Worm (Caenorhabditis elegans): ENCODE data around the gene Y4C6B.4.
A peak's percentile ranks its signal among the peaks of the same experiment; 100 is the strongest.

Gene Y4C6B.4

ce11 chrIV:5318835-5319303 is 7.4 kb upstream of the Y4C6B.4 start, which contains the start of gene slc-46A:
Gene slc-46A, plus strand, starts transcription at chrIV:5319253.
- peak; percentile 20 for TF ChIP-seq snpc-4 (tag; optimal IDR thresholded peaks at IDR 0.05)
- no peak for TF ChIP-seq ztf-4 (tag; optimal IDR thresholded peaks at IDR 0.05)
- no peak for TF ChIP-seq mdl-1 (tag; optimal IDR thresholded peaks at IDR 0.05)
- TF ChIP-seq nhr-21 (tag; optimal IDR thresholded peaks at IDR 0.05): no peak
- TF ChIP-seq unc-55 (GFP tag; optimal IDR thresholded peaks at IDR 0.05): peak; percentile 26
- no peak for TF ChIP-seq peb-1 (tag; optimal IDR thresholded peaks at IDR 0.05)
- peak; percentile 12 for TF ChIP-seq sma-9 (GFP tag; optimal IDR thresholded peaks at IDR 0.05)
- TF ChIP-seq sma-9 (tag; optimal IDR thresholded peaks at IDR 0.05): no peak
- TF ChIP-seq C34F6.9 (tag; optimal IDR thresholded peaks at IDR 0.05): peak; percentile 48
- no peak for TF ChIP-seq lin-39 (tag; optimal IDR thresholded peaks at IDR 0.05)
- TF ChIP-seq nhr-12 (tag; optimal IDR thresholded peaks at IDR 0.05): no peak
- TF ChIP-seq mab-5 (tag; optimal IDR thresholded peaks at IDR 0.05): no peak
- TF ChIP-seq lsy-2 (tag; optimal IDR thresholded peaks at IDR 0.05): no peak

ce11 chrIV:5332178-5332577 is 5.9 kb downstream of the Y4C6B.4 start, which contains the start of gene Y4C6B.3:
Gene Y4C6B.3, plus strand, starts transcription at chrIV:5332478.
- TF ChIP-seq snpc-4 (tag; optimal IDR thresholded peaks at IDR 0.05) (no peak), mab-5 (tag; optimal IDR thresholded peaks at IDR 0.05) (no peak)

ce11 chrIV:5333484-5333883 is 7.2 kb downstream of the Y4C6B.4 start:
- TF ChIP-seq unc-55 (GFP tag; optimal IDR thresholded peaks at IDR 0.05) (no peak), sma-3 (GFP tag; optimal IDR thresholded peaks at IDR 0.05) (peak; percentile 4), ama-1 (optimal IDR thresholded peaks at IDR 0.05) (no peak), nhr-21 (tag; optimal IDR thresholded peaks at IDR 0.05) (peak; percentile 33), nhr-25 (tag; optimal IDR thresholded peaks at IDR 0.05) (peak; percentile 1), lin-39 (tag; optimal IDR thresholded peaks at IDR 0.05) (no peak), blmp-1 (tag; optimal IDR thresholded peaks at IDR 0.05; ENCODE audit: insufficient read depth) (peak; percentile 59)

ce11 chrIV:5334518-5334917 is 8.3 kb downstream of the Y4C6B.4 start:
- no peak for TF ChIP-seq sem-4 (tag; optimal IDR thresholded peaks at IDR 0.05)
- peak; percentile 26 for TF ChIP-seq nhr-25 (tag; optimal IDR thresholded peaks at IDR 0.05)
- TF ChIP-seq nhr-237 (tag; optimal IDR thresholded peaks at IDR 0.05): no peak
- peak; percentile 58 for TF ChIP-seq sma-9 (GFP tag; optimal IDR thresholded peaks at IDR 0.05)
- no peak for TF ChIP-seq sma-9 (tag; optimal IDR thresholded peaks at IDR 0.05)
- TF ChIP-seq ztf-4 (tag; optimal IDR thresholded peaks at IDR 0.05): no peak
- no peak for TF ChIP-seq R02D3.7 (tag; optimal IDR thresholded peaks at IDR 0.05)
- TF ChIP-seq unc-55 (GFP tag; optimal IDR thresholded peaks at IDR 0.05): peak; percentile 53
- TF ChIP-seq ztf-1 (GFP tag; conservative IDR thresholded peaks at IDR 0.05): no peak
- TF ChIP-seq C34F6.9 (tag; optimal IDR thresholded peaks at IDR 0.05): peak; percentile 48
- no peak for TF ChIP-seq blmp-1 (tag; optimal IDR thresholded peaks at IDR 0.05; ENCODE audit: insufficient read depth)
- TF ChIP-seq F13H6.1 (tag; optimal IDR thresholded peaks at IDR 0.05): peak; percentile 32
- TF ChIP-seq nhr-12 (tag; optimal IDR thresholded peaks at IDR 0.05): no peak
- no peak for TF ChIP-seq egl-27 (tag; optimal IDR thresholded peaks at IDR 0.05)
- TF ChIP-seq nhr-10 (tag; optimal IDR thresholded peaks at IDR 0.05): no peak
- TF ChIP-seq nhr-21 (tag; optimal IDR thresholded peaks at IDR 0.05): peak; percentile 11
- no peak for TF ChIP-seq lin-39 (tag; optimal IDR thresholded peaks at IDR 0.05)
- TF ChIP-seq gmeb-1 (tag; optimal IDR thresholded peaks at IDR 0.05): peak; percentile 37
- no peak for TF ChIP-seq elt-3 (tag; optimal IDR thresholded peaks at IDR 0.05)
- peak; percentile 69 for TF ChIP-seq crh-2 (tag; optimal IDR thresholded peaks at IDR 0.05)
- peak; percentile 44 for TF ChIP-seq lin-13 (GFP tag; optimal IDR thresholded peaks at IDR 0.05)
- TF ChIP-seq sma-3 (GFP tag; optimal IDR thresholded peaks at IDR 0.05): peak; percentile 38
- TF ChIP-seq unc-62 (GFP tag; optimal IDR thresholded peaks at IDR 0.05): no peak
- no peak for TF ChIP-seq ceh-16 (tag; optimal IDR thresholded peaks at IDR 0.05)
- TF ChIP-seq elt-1 (tag; optimal IDR thresholded peaks at IDR 0.05): no peak
- peak; percentile 55 for TF ChIP-seq fos-1 (tag; optimal IDR thresholded peaks at IDR 0.05)
- peak; percentile 27 for TF ChIP-seq mab-5 (tag; optimal IDR thresholded peaks at IDR 0.05)
- TF ChIP-seq mdl-1 (tag; optimal IDR thresholded peaks at IDR 0.05): no peak
- TF ChIP-seq nhr-11 (tag; optimal IDR thresholded peaks at IDR 0.05): no peak
- peak; percentile 39 to 61 for TF ChIP-seq lsy-2 (tag; optimal IDR thresholded peaks at IDR 0.05)
- peak; percentile 19 for TF ChIP-seq Y55F3AM.14 (GFP tag; optimal IDR thresholded peaks at IDR 0.05)

ce11 chrIV:5337649-5338048 is 11.4 kb downstream of the Y4C6B.4 start:
- TF ChIP-seq sem-4 (tag; optimal IDR thresholded peaks at IDR 0.05) (no peak), gmeb-1 (tag; optimal IDR thresholded peaks at IDR 0.05) (no peak), nhr-129 (tag; optimal IDR thresholded peaks at IDR 0.05) (no peak), elt-3 (tag; optimal IDR thresholded peaks at IDR 0.05) (no peak), blmp-1 (tag; optimal IDR thresholded peaks at IDR 0.05; ENCODE audit: insufficient read depth) (peak; percentile 3), crh-2 (tag; optimal IDR thresholded peaks at IDR 0.05) (peak; percentile 4), egl-27 (tag; optimal IDR thresholded peaks at IDR 0.05) (no peak), nhr-21 (tag; optimal IDR thresholded peaks at IDR 0.05) (no peak), nhr-11 (tag; optimal IDR thresholded peaks at IDR 0.05) (no peak), mdl-1 (tag; optimal IDR thresholded peaks at IDR 0.05) (no peak), ztf-1 (GFP tag; conservative IDR thresholded peaks at IDR 0.05) (no peak), F13H6.1 (tag; optimal IDR thresholded peaks at IDR 0.05) (no peak), fos-1 (tag; optimal IDR thresholded peaks at IDR 0.05) (no peak), sma-3 (GFP tag; optimal IDR thresholded peaks at IDR 0.05) (peak; percentile 18), snpc-4 (tag; optimal IDR thresholded peaks at IDR 0.05) (no peak), nhr-25 (tag; optimal IDR thresholded peaks at IDR 0.05) (peak; percentile 4), ztf-4 (tag; optimal IDR thresholded peaks at IDR 0.05) (no peak), sma-9 (GFP tag; optimal IDR thresholded peaks at IDR 0.05) (peak; percentile 8), sma-9 (tag; optimal IDR thresholded peaks at IDR 0.05) (no peak), nhr-6 (tag; optimal IDR thresholded peaks at IDR 0.05) (no peak), peb-1 (tag; optimal IDR thresholded peaks at IDR 0.05) (no peak)
